Fruit fly (Drosophila melanogaster) whole organism, embryonic: ENCODE measurements around the gene NANS.

Experiments used
- Atf6 ChIP-seq: fragments of 200-800 bp; sonication (Bioruptor generic); IDR thresholded peaks from 2 replicates; pipeline ENCODE4 v1.3.6; 2022; ENCODE audit warnings: missing biosample characterization, missing genetic modification characterization
- Bteb2 ChIP-seq: fragments of 200-800 bp; sonication (Bioruptor generic); optimal IDR thresholded peaks from 2 replicates; lab custom pipeline; 2016; ENCODE audit warnings: missing biosample characterization, missing genetic modification characterization
- CG11085 ChIP-seq: fragments of 200-800 bp; sonication (Bioruptor generic); IDR thresholded peaks from 2 replicates; pipeline ENCODE4 v1.3.6; 2022; ENCODE audit warnings: missing biosample characterization, missing genetic modification characterization
- CG11398 ChIP-seq: fragments of 200-800 bp; sonication (Bioruptor generic); optimal IDR thresholded peaks from 2 replicates; lab custom pipeline; 2016; ENCODE audit warnings: missing biosample characterization, missing genetic modification characterization
- CG12659 ChIP-seq: fragments of 200-800 bp; sonication (Bioruptor generic); optimal IDR thresholded peaks from 3 replicates; lab custom pipeline; 2017; ENCODE audit warnings: mild to moderate bottlenecking, missing biosample characterization, missing genetic modification reagents, missing genetic modification characterization
- CG12769 ChIP-seq: fragments of 200-800 bp; sonication (Bioruptor generic); optimal IDR thresholded peaks from 2 replicates; lab custom pipeline; 2019; ENCODE audit warnings: missing biosample characterization, mild to moderate bottlenecking, missing genetic modification characterization, moderate library complexity
- CG13287 ChIP-seq: fragments of 200-800 bp; sonication (Bioruptor generic); IDR thresholded peaks from 2 replicates; pipeline ENCODE4 v1.3.6; 2022; ENCODE audit warnings: missing biosample characterization, missing genetic modification characterization; ENCODE audit not compliant: partially characterized antibody
- CG14441 ChIP-seq: fragments of 200-800 bp; sonication (Bioruptor generic); IDR thresholded peaks from 2 replicates; pipeline ENCODE4 v1.3.6; 2022; ENCODE audit warnings: missing biosample characterization, missing genetic modification characterization
- CG16813 ChIP-seq: fragments of 200-800 bp; sonication (Bioruptor generic); IDR thresholded peaks from 3 replicates; pipeline ENCODE4 v1.3.6; 2022; ENCODE audit warnings: missing biosample characterization, missing genetic modification characterization; ENCODE audit not compliant: partially characterized antibody
- CG17361 ChIP-seq: fragments of 200-800 bp; sonication (Bioruptor generic); IDR thresholded peaks from 3 replicates; pipeline ENCODE4 v1.3.6; 2022; ENCODE audit warnings: missing biosample characterization, missing genetic modification characterization
- CG17568 ChIP-seq: fragments of 200-800 bp; sonication (Bioruptor generic); optimal IDR thresholded peaks from 2 replicates; lab custom pipeline; 2018; ENCODE audit warnings: missing biosample characterization, mild to moderate bottlenecking, missing genetic modification characterization, moderate library complexity
- CG18599 ChIP-seq: fragments of 200-800 bp; sonication (Bioruptor generic); optimal IDR thresholded peaks from 3 replicates; lab custom pipeline; 2017; ENCODE audit warnings: missing biosample characterization, missing genetic modification characterization, mild to moderate bottlenecking, moderate library complexity, missing genetic modification reagents
- CG2129 ChIP-seq: fragments of 200-800 bp; sonication (Bioruptor generic); IDR thresholded peaks from 2 replicates; pipeline ENCODE4 v1.3.6; 2022; ENCODE audit warnings: missing biosample characterization, missing genetic modification characterization; ENCODE audit not compliant: partially characterized antibody
- CG2712 ChIP-seq: fragments of 200-800 bp; optimal IDR thresholded peaks from 3 replicates; lab custom pipeline; 2019; ENCODE audit warnings: missing biosample characterization, mild to moderate bottlenecking, missing genetic modification characterization, moderate library complexity
- CG30431 ChIP-seq: fragments of 200-800 bp; sonication (Bioruptor generic); optimal IDR thresholded peaks from 2 replicates; lab custom pipeline; 2017; ENCODE audit warnings: missing biosample characterization, missing genetic modification characterization
- CG32532 ChIP-seq: fragments of 200-800 bp; sonication (Bioruptor generic); IDR thresholded peaks from 2 replicates; pipeline ENCODE4 v1.3.6; 2022; ENCODE audit warnings: missing biosample characterization, missing genetic modification characterization
- CG4360 ChIP-seq: fragments of 200-800 bp; sonication (Bioruptor generic); IDR thresholded peaks from 2 replicates; pipeline ENCODE4 v1.3.6; 2022; ENCODE audit warnings: missing biosample characterization, missing genetic modification characterization
- CG43689 ChIP-seq: fragments of 200-800 bp; sonication (Bioruptor generic); IDR thresholded peaks from 2 replicates; pipeline ENCODE4 v1.3.6; 2022; ENCODE audit warnings: missing biosample characterization, missing genetic modification characterization
- CG6765 ChIP-seq: fragments of 200-800 bp; sonication (Bioruptor generic); optimal IDR thresholded peaks from 3 replicates; lab custom pipeline; 2017; ENCODE audit warnings: missing biosample characterization, mild to moderate bottlenecking, missing genetic modification characterization
- CG6813 ChIP-seq: fragments of 200-800 bp; sonication (Bioruptor generic); optimal IDR thresholded peaks from 2 replicates; lab custom pipeline; 2017; ENCODE audit warnings: missing biosample characterization, missing genetic modification characterization, mild to moderate bottlenecking, moderate library complexity, missing genetic modification reagents
- CG8281 ChIP-seq: fragments of 200-800 bp; sonication (Bioruptor generic); optimal IDR thresholded peaks from 2 replicates; lab custom pipeline; 2018; ENCODE audit warnings: missing biosample characterization, mild to moderate bottlenecking, missing genetic modification characterization, moderate library complexity
- CG8290 ChIP-seq, 3 experiments: fragments of 200-800 bp; sonication (Bioruptor generic); optimal IDR thresholded peaks; 2 replicates each; lab custom pipeline; 2016 to 2019; ENCODE audit warnings: missing biosample characterization in 3 of 3, missing genetic modification characterization in 3 of 3, mild to moderate bottlenecking in 2 of 3, moderate library complexity in 1 of 3
- CG8924 ChIP-seq: fragments of 200-800 bp; optimal IDR thresholded peaks from 3 replicates; lab custom pipeline; 2019; ENCODE audit warnings: missing biosample characterization, mild to moderate bottlenecking, missing genetic modification characterization, moderate library complexity
- CG9215 ChIP-seq: fragments of 200-800 bp; sonication (Bioruptor generic); IDR thresholded peaks from 2 replicates; pipeline ENCODE4 v1.3.6; 2022; ENCODE audit warnings: missing biosample characterization, missing genetic modification characterization
- CG9932 ChIP-seq: fragments of 200-800 bp; sonication (Bioruptor generic); IDR thresholded peaks from 2 replicates; pipeline ENCODE4 v1.3.6; 2022; ENCODE audit warnings: missing biosample characterization, missing genetic modification characterization
- Dad ChIP-seq: fragments of 200-800 bp; sonication (Bioruptor generic); optimal IDR thresholded peaks from 3 replicates; lab custom pipeline; 2016; ENCODE audit warnings: missing biosample characterization, missing genetic modification characterization
- Deaf1 ChIP-seq: fragments of 200-800 bp; optimal IDR thresholded peaks from 3 replicates; lab custom pipeline; 2019; ENCODE audit warnings: missing biosample characterization, mild to moderate bottlenecking, missing genetic modification characterization, moderate library complexity
- Dll ChIP-seq: fragments of 200-800 bp; sonication (Bioruptor generic); IDR thresholded peaks from 4 replicates; pipeline ENCODE4 v1.3.6; 2022; ENCODE audit warnings: missing biosample characterization, missing genetic modification characterization; ENCODE audit not compliant: partially characterized antibody
- Elba2 ChIP-seq: fragments of 200-800 bp; sonication (Bioruptor generic); optimal IDR thresholded peaks from 3 replicates; lab custom pipeline; 2016; ENCODE audit warnings: missing biosample characterization, missing genetic modification characterization
- Hey ChIP-seq: fragments of 200-800 bp; sonication (Bioruptor generic); optimal IDR thresholded peaks from 3 replicates; lab custom pipeline; 2018; ENCODE audit warnings: missing biosample characterization, mild to moderate bottlenecking, missing genetic modification characterization
- Hr3 ChIP-seq: fragments of 200-800 bp; sonication (Bioruptor generic); optimal IDR thresholded peaks from 3 replicates; lab custom pipeline; 2016; ENCODE audit warnings: missing biosample characterization, missing genetic modification characterization
- Sox102F ChIP-seq: fragments of 200-800 bp; sonication (Bioruptor generic); optimal IDR thresholded peaks from 2 replicates; lab custom pipeline; 2018; ENCODE audit warnings: missing biosample characterization, mild to moderate bottlenecking, missing genetic modification characterization, moderate library complexity
- Sry-β ChIP-seq: fragments of 200-800 bp; sonication (Bioruptor generic); optimal IDR thresholded peaks from 2 replicates; lab custom pipeline; 2018; ENCODE audit warnings: missing biosample characterization, mild to moderate bottlenecking, missing genetic modification characterization, moderate library complexity
- ab ChIP-seq: fragments of 200-800 bp; sonication (Bioruptor generic); optimal IDR thresholded peaks from 2 replicates; lab custom pipeline; 2016; ENCODE audit warnings: missing biosample characterization, missing genetic modification characterization
- chinmo ChIP-seq: fragments of 200-800 bp; sonication (Bioruptor generic); IDR thresholded peaks from 4 replicates; pipeline ENCODE4 v1.3.6; 2022; ENCODE audit warnings: missing biosample characterization, missing genetic modification characterization; ENCODE audit not compliant: partially characterized antibody
- da ChIP-seq: fragments of 200-800 bp; sonication (Bioruptor generic); optimal IDR thresholded peaks from 2 replicates; lab custom pipeline; 2016; ENCODE audit warnings: missing biosample characterization, missing genetic modification characterization
- danr ChIP-seq: fragments of 200-800 bp; sonication (Bioruptor generic); IDR thresholded peaks from 2 replicates; pipeline ENCODE4 v1.3.6; 2022; ENCODE audit warnings: missing biosample characterization, missing genetic modification characterization
- exex ChIP-seq: fragments of 200-800 bp; sonication (Bioruptor generic); optimal IDR thresholded peaks from 4 replicates; lab custom pipeline; 2018; ENCODE audit warnings: missing biosample characterization, mild to moderate bottlenecking, missing genetic modification characterization, moderate library complexity
- ftz-f1 ChIP-seq: fragments of 200-800 bp; sonication (Bioruptor generic); optimal IDR thresholded peaks from 2 replicates; lab custom pipeline; 2016; ENCODE audit warnings: missing biosample characterization, missing genetic modification characterization
- gcm ChIP-seq: fragments of 200-800 bp; sonication (Bioruptor generic); optimal IDR thresholded peaks from 2 replicates; lab custom pipeline; 2019; ENCODE audit warnings: missing biosample characterization, mild to moderate bottlenecking, missing genetic modification characterization, moderate library complexity
- gem ChIP-seq: fragments of 200-800 bp; sonication (Bioruptor generic); optimal IDR thresholded peaks from 2 replicates; lab custom pipeline; 2019; ENCODE audit warnings: missing biosample characterization, mild to moderate bottlenecking, missing genetic modification characterization, moderate library complexity
- gt ChIP-seq: fragments of 200-800 bp; sonication (Bioruptor generic); IDR thresholded peaks from 2 replicates; pipeline ENCODE4 v1.3.6; 2022; ENCODE audit warnings: missing biosample characterization, missing genetic modification characterization
- hth ChIP-seq: fragments of >200 bp; optimal IDR thresholded peaks from 2 replicates; lab custom pipeline; 2017; ENCODE audit warnings: inconsistent platforms
- onecut ChIP-seq: fragments of 200-800 bp; sonication (Bioruptor generic); IDR thresholded peaks from 2 replicates; pipeline ENCODE4 v1.3.6; 2022; ENCODE audit warnings: missing biosample characterization, missing genetic modification characterization
- org-1 ChIP-seq: fragments of 200-800 bp; sonication (Bioruptor generic); optimal IDR thresholded peaks from 2 replicates; lab custom pipeline; 2017; ENCODE audit warnings: missing biosample characterization, missing genetic modification characterization
- pan ChIP-seq, 4 experiments: fragments of >200 bp in 3 of 4; fragments of 200-800 bp in 1 of 4; sonication (Bioruptor generic) in 1 of 4; optimal IDR thresholded peaks in 3 of 4; IDR thresholded peaks in 1 of 4; 2 replicates each; pipeline versions ENCODE4 v1.3.6 to Lab custom; 2017 to 2022; ENCODE audit warnings: missing biosample characterization in 2 of 4, missing genetic modification characterization in 2 of 4, mixed read lengths in 1 of 4
- scrt ChIP-seq: fragments of 200-800 bp; sonication (Bioruptor generic); optimal IDR thresholded peaks from 2 replicates; lab custom pipeline; 2018; ENCODE audit warnings: missing biosample characterization, mild to moderate bottlenecking, missing genetic modification characterization, moderate library complexity
- trem ChIP-seq: fragments of 200-800 bp; optimal IDR thresholded peaks from 3 replicates; lab custom pipeline; 2019; ENCODE audit warnings: missing biosample characterization, mild to moderate bottlenecking, missing genetic modification characterization, moderate library complexity
- unc-4 ChIP-seq: fragments of 200-800 bp; sonication (Bioruptor generic); IDR thresholded peaks from 2 replicates; pipeline ENCODE4 v1.3.6; 2022; ENCODE audit warnings: missing biosample characterization, missing genetic modification characterization; ENCODE audit not compliant: partially characterized antibody

The NANS gene

dm6 chr3R:12439401-12440143 is 13.2 kb downstream of the NANS start, which contains the start of gene Desat1 (continued):
- peak; percentile 55 for TF ChIP-seq Sry-β (GFP tag; lab: Kevin White, UChicago)
- TF ChIP-seq CG9215 (GFP tag; lab: Robert Waterston, UW), result no peak
- no peak for TF ChIP-seq ab
- no peak for TF ChIP-seq org-1 (GFP tag; lab: Kevin White, UChicago)
- TF ChIP-seq trem (tag; lab: Kevin White, UChicago), result peak; percentile 79
- no peak for TF ChIP-seq CG4360
- TF ChIP-seq CG8924, result peak; percentile 34
- no peak for TF ChIP-seq scrt
- peak; percentile 14 for TF ChIP-seq CG6765 (GFP tag; lab: Kevin White, UChicago)
- TF ChIP-seq CG14441 (GFP tag; lab: Robert Waterston, UW), result no peak
- TF ChIP-seq danr, result no peak
- TF ChIP-seq Elba2 (GFP tag; lab: Kevin White, UChicago), result no peak
- TF ChIP-seq hth (lab: Kevin White, UChicago), result no peak
- TF ChIP-seq CG2712, result peak; percentile 38
- TF ChIP-seq Dll, result peak; percentile 93
- no peak for TF ChIP-seq da
- TF ChIP-seq Hr3 (GFP tag; lab: Kevin White, UChicago), result no peak
- peak; percentile 94 for TF ChIP-seq CG13287
- no peak for TF ChIP-seq CG43689 (GFP tag; lab: Robert Waterston, UW)
- no peak for TF ChIP-seq Dad (GFP tag; lab: Kevin White, UChicago)
- TF ChIP-seq CG17568, result no peak
- no peak for TF ChIP-seq Sox102F (GFP tag; lab: Kevin White, UChicago)
- peak; percentile 26; the same call in 1 of the 3 replicates for TF ChIP-seq CG17361
- TF ChIP-seq CG12659 (GFP tag; lab: Kevin White, UChicago), result peak; percentile 23
- TF ChIP-seq gcm (GFP tag; lab: Kevin White, UChicago), result peak; percentile 27
- no peak for TF ChIP-seq CG8281 (tag; lab: Kevin White, UChicago)
- no peak for TF ChIP-seq CG11398 (GFP tag; lab: Kevin White, UChicago)
- TF ChIP-seq CG16813 (GFP tag; lab: Robert Waterston, UW), result peak; percentile 90
- no peak for TF ChIP-seq Bteb2 (GFP tag; lab: Kevin White, UChicago)
- peak; percentile 11 for TF ChIP-seq gem (tag; lab: Kevin White, UChicago)
- TF ChIP-seq Hey (tag; lab: Kevin White, UChicago), result no peak
- peak; percentile 72 for TF ChIP-seq CG2129 (GFP tag; lab: Robert Waterston, UW)

DNA sequence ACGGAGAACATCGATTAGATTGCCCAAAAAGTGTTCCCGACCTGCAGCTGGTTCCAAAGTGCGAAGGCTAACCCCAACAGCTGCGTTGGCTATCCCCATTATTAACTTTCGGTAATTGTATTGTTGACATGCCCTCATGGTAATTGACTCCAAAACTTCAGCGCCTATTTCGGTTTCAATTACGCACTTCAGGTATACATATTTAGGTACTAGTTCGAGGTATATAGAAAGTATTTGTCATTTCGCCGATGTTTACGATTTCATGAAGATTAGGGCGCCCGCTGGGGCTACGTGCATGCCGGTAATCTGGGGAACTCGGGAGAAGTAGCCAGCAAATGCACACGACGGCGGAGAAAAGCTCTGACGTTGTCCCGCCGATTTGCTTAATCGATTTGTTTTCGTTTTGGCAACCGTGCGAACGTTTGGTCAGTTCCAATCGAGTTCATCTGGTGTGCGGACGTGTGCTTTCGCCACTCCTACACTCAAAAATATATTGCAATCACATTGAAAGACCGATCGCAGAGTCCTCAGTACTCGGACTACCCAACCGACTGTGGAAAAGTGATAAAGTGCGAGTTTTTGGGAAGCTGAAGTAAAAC is 14.7 kb downstream of the NANS start:
- peak; percentile 2 for TF ChIP-seq CG18599 (GFP tag; lab: Kevin White, UChicago)
- peak; percentile 20; the same call in 1 of the 2 replicates for TF ChIP-seq CG32532 (GFP tag; lab: Robert Waterston, UW)
- peak; percentile 74 for TF ChIP-seq CG12769 (tag; lab: Kevin White, UChicago)
- TF ChIP-seq onecut (GFP tag; lab: Robert Waterston, UW), result peak; percentile 25; the same call in 1 of the 2 replicates
- TF ChIP-seq ftz-f1 (GFP tag; lab: Kevin White, UChicago), result no peak
- TF ChIP-seq Deaf1 (tag; lab: Kevin White, UChicago), result peak; percentile 46
- TF ChIP-seq CG6813 (GFP tag; lab: Kevin White, UChicago), result no peak
- TF ChIP-seq pan (optimal IDR thresholded peaks at IDR 0.05; lab: Kevin White, UChicago), result no peak
- TF ChIP-seq pan (GFP tag; optimal IDR thresholded peaks at IDR 0.05 in 1 of 2, IDR thresholded peaks at IDR 0.05 in 1 of 2), result peak in 1 of 2 experiments; percentile 15
- TF ChIP-seq CG8290 (GFP tag; optimal IDR thresholded peaks at IDR 0.05; lab: Kevin White, UChicago), result no peak
- peak in 1 of 2 experiments; percentile 41 for TF ChIP-seq CG8290 (tag; optimal IDR thresholded peaks at IDR 0.05; lab: Kevin White, UChicago)
- no peak for TF ChIP-seq CG11085 (GFP tag; lab: Robert Waterston, UW)
- no peak for TF ChIP-seq Atf6
- TF ChIP-seq exex (tag; lab: Kevin White, UChicago), result peak; percentile 58
- no peak for TF ChIP-seq gt (GFP tag; lab: Robert Waterston, UW)
- TF ChIP-seq chinmo, result 0 out of 4 replicates have a peak, but pooled peaks have one; percentile 76
- TF ChIP-seq CG9932, result peak; percentile 24; the same call in 1 of the 2 replicates
- no peak for TF ChIP-seq CG30431 (GFP tag; lab: Kevin White, UChicago)
- no peak for TF ChIP-seq unc-4
